Worm (Caenorhabditis elegans) whole organism, young adult: ENCODE results near the gene F52E1.9.

Experiments
- B0261.1 ChIP-seq: sonication (generic microtip); optimal IDR thresholded peaks from 2 replicates; lab custom pipeline; 2016; ENCODE audit warnings: mild to moderate bottlenecking, missing genetic modification characterization, moderate library complexity, missing compliant biosample characterization
- F10E7.11 ChIP-seq: sonication (generic microtip); optimal IDR thresholded peaks from 2 replicates; lab custom pipeline; 2017; ENCODE audit warnings: mild to moderate bottlenecking, missing genetic modification characterization, moderate library complexity, missing compliant biosample characterization
- F22D6.2 ChIP-seq: sonication (generic microtip); optimal IDR thresholded peaks from 2 replicates; lab custom pipeline; 2016; ENCODE audit warnings: mild to moderate bottlenecking, missing genetic modification characterization, missing compliant biosample characterization
- F39B2.1 ChIP-seq: fragments of 200-800 bp; sonication (Bioruptor generic); IDR thresholded peaks from 2 replicates; pipeline ENCODE4 v1.3.6; 2022; ENCODE audit warnings: missing genetic modification reagents, missing genetic modification characterization, missing compliant biosample characterization
- F49E8.2 ChIP-seq: sonication (generic microtip); optimal IDR thresholded peaks from 3 replicates; lab custom pipeline; 2017; ENCODE audit warnings: missing genetic modification characterization, mild to moderate bottlenecking, missing compliant biosample characterization, antibody characterized with exemption, moderate library complexity; ENCODE audit not compliant: insufficient read depth
- Y53F4B.3 ChIP-seq: fragments of 200-800 bp; sonication (Bioruptor generic); IDR thresholded peaks from 2 replicates; pipeline ENCODE4 v1.3.6; 2022; ENCODE audit warnings: missing genetic modification reagents, missing genetic modification characterization, missing compliant biosample characterization
- Y79H2A.3 ChIP-seq: fragments of 200-800 bp; sonication (Bioruptor generic); conservative IDR thresholded peaks from 2 replicates; pipeline ENCODE4 v1.3.6; 2022; ENCODE audit warnings: missing genetic modification reagents, missing genetic modification characterization, missing compliant biosample characterization
- atf-7 ChIP-seq: sonication (generic microtip); optimal IDR thresholded peaks from 2 replicates; lab custom pipeline; 2017; ENCODE audit warnings: mild to moderate bottlenecking, missing genetic modification characterization, missing compliant biosample characterization
- attf-3 ChIP-seq: fragments of 200-800 bp; sonication (Bioruptor generic); conservative IDR thresholded peaks from 2 replicates; pipeline ENCODE4 v1.3.6; 2022; ENCODE audit warnings: missing genetic modification reagents, missing genetic modification characterization, missing compliant biosample characterization
- cebp-1 ChIP-seq, 2 experiments: fragments of 200-800 bp in 1 of 2; sonication (Bioruptor generic) in 1 of 2; sonication (generic microtip) in 1 of 2; IDR thresholded peaks in 1 of 2; optimal IDR thresholded peaks in 1 of 2; 2 replicates each; pipeline versions ENCODE4 v1.3.6 to Lab custom; 2017 to 2022; ENCODE audit warnings: missing compliant biosample characterization in 2 of 2, missing genetic modification characterization in 2 of 2, mild to moderate bottlenecking in 1 of 2, missing genetic modification reagents in 1 of 2, moderate library complexity in 1 of 2
- ceh-79 ChIP-seq: sonication (generic microtip); optimal IDR thresholded peaks from 2 replicates; lab custom pipeline; 2017; ENCODE audit warnings: mild to moderate bottlenecking, missing genetic modification characterization, missing compliant biosample characterization
- ceh-91 ChIP-seq: fragments of 200-800 bp; sonication (Bioruptor generic); IDR thresholded peaks from 2 replicates; pipeline ENCODE4 v1.3.6; 2022; ENCODE audit warnings: missing genetic modification reagents, missing genetic modification characterization, missing compliant biosample characterization
- dpff-1 ChIP-seq: sonication (generic microtip); optimal IDR thresholded peaks from 2 replicates; lab custom pipeline; 2017; ENCODE audit warnings: mild to moderate bottlenecking, missing genetic modification characterization, missing compliant biosample characterization
- dpl-1 ChIP-seq: fragments of 150-350 bp; optimal IDR thresholded peaks from 2 replicates; lab custom pipeline; 2014; ENCODE audit warnings: missing biosample characterization, missing genetic modification reagents, missing genetic modification characterization
- egl-44 ChIP-seq: fragments of 200-800 bp; sonication (Bioruptor generic); IDR thresholded peaks from 2 replicates; pipeline ENCODE4 v1.3.6; 2022; ENCODE audit warnings: missing genetic modification reagents, missing genetic modification characterization, missing compliant biosample characterization
- ekl-4 ChIP-seq: fragments of 200-800 bp; sonication (Bioruptor generic); IDR thresholded peaks from 2 replicates; pipeline ENCODE4 v1.3.6; 2022; ENCODE audit warnings: missing genetic modification reagents, missing genetic modification characterization, missing compliant biosample characterization
- ets-4 ChIP-seq: fragments of 200-800 bp; sonication (Bioruptor generic); optimal IDR thresholded peaks from 2 replicates; lab custom pipeline; 2018; ENCODE audit warnings: mild to moderate bottlenecking, missing genetic modification characterization, missing compliant biosample characterization
- gei-17 ChIP-seq: fragments of 200-800 bp; sonication (Bioruptor generic); optimal IDR thresholded peaks from 2 replicates; lab custom pipeline; 2018; ENCODE audit warnings: mild to moderate bottlenecking, missing genetic modification characterization, missing compliant biosample characterization
- hmg-1.2 ChIP-seq: fragments of 200-800 bp; sonication (Bioruptor generic); IDR thresholded peaks from 2 replicates; pipeline ENCODE4 v1.3.6; 2022; ENCODE audit warnings: missing genetic modification reagents, missing genetic modification characterization, missing compliant biosample characterization
- hrde-1 ChIP-seq: sonication (generic microtip); optimal IDR thresholded peaks from 2 replicates; lab custom pipeline; 2016; ENCODE audit warnings: missing genetic modification characterization, mild to moderate bottlenecking, missing compliant biosample characterization, moderate library complexity, missing genotype, missing genetic modification reagents, borderline replicate concordance
- hsf-1 ChIP-seq: fragments of 200-800 bp; sonication (Bioruptor generic); IDR thresholded peaks from 2 replicates; pipeline ENCODE4 v1.3.6; 2022; ENCODE audit warnings: missing genetic modification reagents, missing genetic modification characterization, missing compliant biosample characterization
- let-526 ChIP-seq: fragments of 200-800 bp; sonication (Bioruptor generic); IDR thresholded peaks from 2 replicates; pipeline ENCODE4 v1.3.6; 2022; ENCODE audit warnings: missing genetic modification reagents, missing genetic modification characterization, missing compliant biosample characterization
- let-607 ChIP-seq, 2 experiments: fragments of 200-800 bp in 1 of 2; sonication (Bioruptor generic) in 1 of 2; sonication (generic microtip) in 1 of 2; optimal IDR thresholded peaks; 2 replicates each; lab custom pipeline; 2016 to 2018; ENCODE audit warnings: mild to moderate bottlenecking in 2 of 2, missing compliant biosample characterization in 2 of 2, missing genetic modification characterization in 2 of 2, moderate library complexity in 2 of 2, missing genotype in 1 of 2
- lin-26 ChIP-seq: fragments of 200-800 bp; sonication (Bioruptor generic); IDR thresholded peaks from 2 replicates; pipeline ENCODE4 v1.3.6; 2022; ENCODE audit warnings: missing genetic modification reagents, missing genetic modification characterization, missing compliant biosample characterization
- lin-35 ChIP-seq, 3 experiments: fragments of 150-350 bp in 2 of 3; sonication (generic microtip) in 1 of 3; optimal IDR thresholded peaks; 2 replicates each; lab custom pipeline; 2014 to 2018; ENCODE audit warnings: missing biosample characterization in 3 of 3, missing genetic modification characterization in 3 of 3, missing genetic modification reagents in 3 of 3
- mel-28 ChIP-seq: sonication (generic microtip); optimal IDR thresholded peaks from 2 replicates; lab custom pipeline; 2016; ENCODE audit warnings: borderline replicate concordance, mild to moderate bottlenecking, missing genetic modification characterization, missing compliant biosample characterization
- nhr-120 ChIP-seq: fragments of 200-800 bp; sonication (Bioruptor generic); IDR thresholded peaks from 2 replicates; pipeline ENCODE4 v1.3.6; 2022; ENCODE audit warnings: missing genetic modification characterization, missing compliant biosample characterization
- rec-8 ChIP-seq, 2 experiments: sonication (generic microtip); optimal IDR thresholded peaks; 2 replicates each; lab custom pipeline; 2016; ENCODE audit warnings: mild to moderate bottlenecking in 2 of 2, missing genetic modification characterization in 2 of 2, missing genetic modification reagents in 2 of 2, missing genotype in 2 of 2, missing biosample characterization in 1 of 2, missing compliant biosample characterization in 1 of 2, moderate library complexity in 1 of 2
- rpc-1 ChIP-seq, 2 experiments: fragments of 150-350 bp in 1 of 2; sonication (generic microtip) in 1 of 2; optimal IDR thresholded peaks; 2 replicates each; lab custom pipeline; 2014 to 2018; ENCODE audit warnings: missing biosample characterization in 1 of 2, missing genetic modification characterization in 1 of 2, missing genetic modification reagents in 1 of 2, missing genotype in 1 of 2
- snpc-1.3 ChIP-seq: sonication (generic microtip); optimal IDR thresholded peaks from 2 replicates; lab custom pipeline; 2017; ENCODE audit warnings: missing genetic modification characterization, mild to moderate bottlenecking, missing compliant biosample characterization, antibody characterized with exemption, moderate library complexity, missing genotype, missing genetic modification reagents; ENCODE audit not compliant: insufficient read depth
- snpc-4 ChIP-seq, 5 experiments: fragments of 150-350 bp in 1 of 5; sonication (generic microtip) in 4 of 5; optimal IDR thresholded peaks; 2 replicates each; lab custom pipeline; 2014 to 2018; ENCODE audit warnings: missing genetic modification characterization in 5 of 5, missing biosample characterization in 3 of 5, antibody characterized with exemption in 2 of 5, mild to moderate bottlenecking in 2 of 5, missing compliant biosample characterization in 2 of 5, missing genotype in 2 of 5, moderate library complexity in 2 of 5, missing genetic modification reagents in 1 of 5
- somi-1 ChIP-seq: fragments of 200-800 bp; sonication (Bioruptor generic); optimal IDR thresholded peaks from 2 replicates; lab custom pipeline; 2018; ENCODE audit warnings: mild to moderate bottlenecking, missing genetic modification characterization, missing compliant biosample characterization
- tbp1 ChIP-seq: fragments of 200-800 bp; sonication (Bioruptor generic); optimal IDR thresholded peaks from 2 replicates; lab custom pipeline; 2018; ENCODE audit warnings: mild to moderate bottlenecking, missing genetic modification characterization, missing compliant biosample characterization
- tbx-9 ChIP-seq: sonication (generic microtip); optimal IDR thresholded peaks from 2 replicates; lab custom pipeline; 2016; ENCODE audit warnings: borderline replicate concordance, missing genetic modification characterization, inconsistent platforms, missing compliant biosample characterization
- tlf-1 ChIP-seq: fragments of 200-800 bp; sonication (Bioruptor generic); optimal IDR thresholded peaks from 2 replicates; lab custom pipeline; 2018; ENCODE audit warnings: mild to moderate bottlenecking, missing genetic modification characterization, missing compliant biosample characterization
- ztf-18 ChIP-seq: sonication (generic microtip); optimal IDR thresholded peaks from 2 replicates; lab custom pipeline; 2016; ENCODE audit warnings: missing genotype, mild to moderate bottlenecking, missing genetic modification characterization, missing compliant biosample characterization
- ztf-26 ChIP-seq: sonication (generic microtip); optimal IDR thresholded peaks from 2 replicates; lab custom pipeline; 2017; ENCODE audit warnings: missing genetic modification characterization, missing compliant biosample characterization
- ztf-28 ChIP-seq: fragments of 200-800 bp; sonication (Bioruptor generic); IDR thresholded peaks from 2 replicates; pipeline ENCODE4 v1.3.6; 2022; ENCODE audit warnings: missing genetic modification reagents, missing genetic modification characterization, missing compliant biosample characterization

Gene F52E1.9

DNA sequence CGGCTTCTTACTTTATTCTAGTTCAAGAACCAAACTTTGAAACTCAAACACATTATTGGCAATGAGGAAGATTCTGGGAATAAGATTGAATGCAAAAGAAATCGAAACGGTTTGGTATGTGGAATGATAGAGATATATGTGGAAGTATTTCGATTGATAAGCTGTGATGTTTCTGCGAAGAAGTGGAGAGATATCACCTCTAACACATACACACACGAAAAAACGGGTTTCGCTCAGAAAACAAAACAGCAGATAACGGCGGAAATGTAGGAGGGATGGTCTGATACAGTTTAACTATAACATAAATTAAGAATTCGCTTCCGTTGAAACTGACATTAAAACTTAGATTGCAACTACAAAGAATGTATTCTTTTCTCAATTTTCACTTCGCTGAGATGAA is 1.2 kb downstream of the F52E1.9 start:
- TF ChIP-seq rec-8 (tag; optimal IDR thresholded peaks at IDR 0.05; lab: Kevin White, UChicago) (no peak), hrde-1 (no peak), somi-1 (GFP tag; lab: Kevin White, UChicago) (no peak), B0261.1 (tag; lab: Kevin White, UChicago) (no peak), snpc-4 (GFP tag; optimal IDR thresholded peaks at IDR 0.05; lab: Kevin White, UChicago) (no peak), snpc-4 (tag; optimal IDR thresholded peaks at IDR 0.05; lab: Kevin White, UChicago) (no peak), atf-7 (tag; lab: Kevin White, UChicago) (no peak), hmg-1.2 (GFP tag; lab: Robert Waterston, UW) (no peak), dpl-1 (GFP tag; lab: Kevin White, UChicago) (no peak)

DNA sequence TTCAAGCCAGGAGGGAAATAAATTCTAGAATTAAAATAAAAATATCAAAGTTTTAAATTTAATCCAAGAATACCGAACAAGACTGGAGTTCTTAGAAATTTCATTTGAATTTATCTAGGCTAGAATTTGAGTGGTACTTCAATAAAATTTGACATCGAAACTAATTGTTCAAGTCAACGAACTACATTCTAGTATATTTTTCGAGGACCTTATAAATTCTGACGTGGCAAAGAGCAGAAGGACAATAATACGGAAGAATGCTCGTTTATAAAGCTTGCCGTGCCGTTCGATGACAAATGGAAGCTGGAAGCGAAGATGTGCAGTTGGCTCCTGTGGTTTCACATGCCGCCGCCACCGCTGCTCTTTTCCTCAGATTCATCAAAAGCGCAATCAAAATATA is 1.7 kb downstream of the F52E1.9 start:
- TF ChIP-seq Y53F4B.3 (no peak), ztf-26 (no peak), F49E8.2 (tag; lab: Kevin White, UChicago) (no peak), tlf-1 (GFP tag; lab: Kevin White, UChicago) (no peak), let-526 (GFP tag; lab: Robert Waterston, UW) (no peak), ztf-18 (tag; lab: Kevin White, UChicago) (no peak), F10E7.11 (no peak), let-607 (tag; optimal IDR thresholded peaks at IDR 0.05; lab: Kevin White, UChicago) (no peak), cebp-1 (GFP tag; IDR thresholded peaks at IDR 0.05; lab: Robert Waterston, UW) (no peak), cebp-1 (tag; optimal IDR thresholded peaks at IDR 0.05; lab: Kevin White, UChicago) (no peak)

DNA sequence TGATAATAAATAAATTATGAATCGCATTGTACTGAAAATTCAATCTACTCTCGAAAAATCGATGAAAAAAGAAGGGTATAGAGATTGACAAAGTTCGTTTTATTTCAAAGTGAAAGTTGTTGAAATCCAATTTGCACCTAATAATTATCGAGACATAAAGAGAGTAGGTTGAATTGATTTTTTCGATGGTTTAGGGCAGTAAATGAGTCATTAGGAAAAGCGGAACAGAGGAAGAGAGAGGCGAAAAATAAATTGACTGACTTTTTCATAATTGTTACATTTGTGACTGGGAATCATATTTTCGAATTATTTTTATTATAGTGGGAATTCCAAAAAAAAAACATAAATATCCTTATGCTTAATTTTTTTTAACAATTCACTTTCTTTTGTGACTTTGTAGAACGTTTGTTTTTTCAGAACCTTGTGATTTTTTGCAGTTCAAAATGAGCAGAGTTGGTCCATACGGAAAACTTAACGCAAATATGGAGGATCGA is 8.1 kb downstream of the F52E1.9 start, which contains the start of the genes pho-6 and F52E1.3:
TSS of gene pho-6 (minus strand) at position 101 of the 494 bp plus-strand sequence.
TSS of gene F52E1.3 (plus strand) at position 444 of the 494 bp plus-strand sequence.
- no peak for TF ChIP-seq nhr-120
- no peak for TF ChIP-seq ets-4 (GFP tag; lab: Kevin White, UChicago)
- TF ChIP-seq dpl-1 (GFP tag; lab: Kevin White, UChicago) = no peak
- TF ChIP-seq, all 124 proteins: peak for 0

DNA sequence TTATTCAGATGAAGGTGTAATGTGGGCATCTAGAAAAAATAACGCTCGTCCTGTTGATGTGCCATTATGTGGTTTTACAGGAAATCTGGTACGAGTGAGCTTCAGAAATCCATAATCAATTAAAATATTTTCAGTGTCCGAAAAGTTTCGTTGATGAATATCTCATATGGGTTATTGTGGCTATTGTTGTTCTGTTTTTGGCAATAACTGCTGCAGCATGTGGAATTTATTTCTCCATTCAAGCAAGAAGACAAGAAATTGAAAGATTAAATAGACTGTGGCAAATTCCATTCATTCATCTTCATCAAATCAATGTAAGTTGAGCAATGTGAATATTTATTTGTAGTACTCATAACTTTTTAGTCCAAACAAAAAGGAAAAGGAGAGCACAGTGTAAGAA is 13.2 kb downstream of the F52E1.9 start:
- TF ChIP-seq F39B2.1 (GFP tag; lab: Robert Waterston, UW) (no peak), lin-35 (GFP tag; optimal IDR thresholded peaks at IDR 0.05; lab: Kevin White, UChicago) (no peak), tbx-9 (tag; lab: Kevin White, UChicago) (no peak), ceh-91 (GFP tag; lab: Robert Waterston, UW) (no peak), hrde-1 (no peak), lin-26 (GFP tag; lab: Robert Waterston, UW) (no peak), egl-44 (GFP tag; lab: Robert Waterston, UW) (no peak), dpff-1 (tag; lab: Kevin White, UChicago) (no peak), tbp1 (GFP tag; lab: Kevin White, UChicago) (no peak), gei-17 (GFP tag; lab: Kevin White, UChicago) (no peak), F22D6.2 (tag; lab: Kevin White, UChicago) (no peak)

DNA sequence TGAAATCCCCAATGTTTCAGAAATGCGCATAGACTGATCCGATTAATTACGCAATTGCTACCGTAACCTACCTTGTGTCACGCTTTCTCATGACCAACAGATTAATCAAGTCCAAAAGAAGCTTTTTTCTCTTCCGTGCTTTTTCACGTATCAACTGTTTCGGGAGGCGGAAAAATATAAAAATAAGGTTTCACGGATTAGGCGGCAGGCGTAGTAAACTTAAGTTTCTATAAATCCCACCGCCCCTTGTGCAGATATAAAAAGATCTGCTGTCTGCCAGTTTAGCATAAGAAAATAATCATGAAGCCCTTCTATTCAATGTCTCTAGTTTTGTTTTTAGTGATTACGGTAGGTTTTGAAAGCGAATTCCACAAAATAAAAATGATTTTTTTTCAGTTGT is 15.4 kb downstream of the F52E1.9 start, which contains the start of gene gcy-7:
TSS of gene gcy-7 (plus strand) at position 301 of the 400 bp plus-strand sequence.
- TF ChIP-seq attf-3 (GFP tag; lab: Robert Waterston, UW) (no peak), mel-28 (no peak), ztf-28 (GFP tag; lab: Robert Waterston, UW) (no peak), Y79H2A.3 (GFP tag; lab: Robert Waterston, UW) (no peak), hsf-1 (GFP tag; lab: Robert Waterston, UW) (no peak), ceh-79 (tag; lab: Kevin White, UChicago) (no peak), dpl-1 (GFP tag; lab: Kevin White, UChicago) (no peak), ekl-4 (GFP tag; lab: Robert Waterston, UW) (no peak), rpc-1 (optimal IDR thresholded peaks at IDR 0.05; lab: Kevin White, UChicago) (no peak), rpc-1 (tag; optimal IDR thresholded peaks at IDR 0.05; lab: Kevin White, UChicago) (no peak), cebp-1 (GFP tag; IDR thresholded peaks at IDR 0.05; lab: Robert Waterston, UW) (no peak), cebp-1 (tag; optimal IDR thresholded peaks at IDR 0.05; lab: Kevin White, UChicago) (no peak), snpc-1.3 (no peak)
- TF ChIP-seq, all 124 proteins: peak for 0
